Worm (Caenorhabditis elegans) whole organism, early embryonic: Measurements from ENCODE around the gene pcrg-1.

Experiments used
- ama-1 ChIP-seq: fragments of 150-350 bp; optimal IDR thresholded peaks from 2 replicates; lab custom pipeline; 2014
- flt-1 ChIP-seq: fragments of 200-800 bp; sonication (Bioruptor generic); IDR thresholded peaks from 2 replicates; pipeline ENCODE4 v1.3.6; 2022; ENCODE audit warnings: missing genetic modification characterization, missing compliant biosample characterization

DNA sequence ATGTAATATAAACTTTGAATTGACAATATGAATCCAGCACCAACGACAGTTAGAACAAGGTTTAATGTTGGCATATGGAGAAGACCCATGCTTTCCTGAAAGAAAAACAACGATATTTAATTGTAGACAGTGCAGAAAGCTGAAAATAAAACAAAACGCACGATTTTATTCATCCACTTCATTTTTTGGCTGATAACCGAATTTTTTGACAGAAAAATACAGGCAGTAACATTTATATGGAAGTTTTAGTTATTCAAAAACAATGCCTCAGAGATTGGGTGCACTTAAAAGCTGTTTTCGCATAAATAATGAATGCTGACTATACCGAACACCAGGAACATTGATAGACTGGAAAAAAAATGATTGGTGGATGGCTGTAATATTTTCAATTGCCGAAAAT lies 34.6 kb upstream of the pcrg-1 start, which contains the start of gene mfsd-13.2:
- TF ChIP-seq flt-1 (GFP tag; lab: Robert Waterston, UW) (no peak), ama-1 (lab: Kevin White, UChicago) (no peak)
